Worm (Caenorhabditis elegans) whole organism, late embryonic: ENCODE data around the gene C28H8.5.

Source experiments
- hlh-13 ChIP-seq: fragments of 200-800 bp; sonication (Bioruptor generic); optimal IDR thresholded peaks from 2 replicates; lab custom pipeline; 2018; ENCODE audit warnings: mild to moderate bottlenecking, missing genetic modification characterization, missing compliant biosample characterization
- nhr-11 ChIP-seq: fragments of 150-350 bp; optimal IDR thresholded peaks from 2 replicates; lab custom pipeline; 2014; ENCODE audit warnings: missing biosample characterization, missing genetic modification characterization
- pqm-1 ChIP-seq: sonication (generic microtip); optimal IDR thresholded peaks from 2 replicates; lab custom pipeline; 2016; ENCODE audit warnings: missing genetic modification characterization, missing compliant biosample characterization

DNA sequence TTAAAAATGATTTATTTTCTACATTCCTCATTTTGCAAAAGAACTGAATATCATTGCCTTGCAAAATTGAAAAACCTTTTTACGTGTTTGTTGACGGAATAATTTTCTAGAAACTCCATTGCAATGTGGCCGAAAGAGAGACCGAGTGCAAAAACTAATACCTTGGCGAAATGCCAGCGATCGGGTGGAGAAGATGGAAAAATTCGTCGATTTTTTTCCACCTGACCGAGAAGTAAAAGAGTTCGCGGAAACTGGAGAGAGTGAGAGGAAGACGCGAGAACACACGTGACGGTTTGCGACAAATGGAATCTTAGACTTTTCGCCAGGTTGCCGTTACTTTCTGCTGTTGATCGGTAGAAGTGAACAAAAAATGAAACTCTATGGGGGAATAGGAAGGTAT is 42.4 kb upstream of the C28H8.5 start:
- TF ChIP-seq nhr-11 (tag; lab: Kevin White, UChicago) (no peak), hlh-13 (GFP tag; lab: Kevin White, UChicago) (no peak), pqm-1 (tag; lab: Kevin White, UChicago) (no peak)
